Worm (Caenorhabditis elegans) whole organism, early embryonic: ENCODE results near the gene F27E5.9.

Experiments
- F13C5.2 ChIP-seq: sonication (generic microtip); optimal IDR thresholded peaks from 2 replicates; lab custom pipeline; 2017; ENCODE audit warnings: mild to moderate bottlenecking, missing genetic modification characterization, inconsistent platforms, missing compliant biosample characterization
- ama-1 ChIP-seq: fragments of 150-350 bp; optimal IDR thresholded peaks from 2 replicates; lab custom pipeline; 2014
- ceh-36 ChIP-seq: sonication (generic microtip); optimal IDR thresholded peaks from 2 replicates; lab custom pipeline; 2016; ENCODE audit warnings: missing genetic modification characterization, inconsistent platforms, missing compliant biosample characterization
- ets-7 ChIP-seq: sonication (generic microtip); optimal IDR thresholded peaks from 2 replicates; lab custom pipeline; 2016; ENCODE audit warnings: missing genotype, missing genetic modification characterization, missing compliant biosample characterization
- flt-1 ChIP-seq: fragments of 200-800 bp; sonication (Bioruptor generic); IDR thresholded peaks from 2 replicates; pipeline ENCODE4 v1.3.6; 2022; ENCODE audit warnings: missing genetic modification characterization, missing compliant biosample characterization
- hmbx-1 ChIP-seq: sonication (generic microtip); optimal IDR thresholded peaks from 2 replicates; lab custom pipeline; 2016; ENCODE audit warnings: mild to moderate bottlenecking, missing genetic modification characterization, missing compliant biosample characterization
- hnd-1 ChIP-seq: sonication (generic microtip); optimal IDR thresholded peaks from 2 replicates; lab custom pipeline; 2016; ENCODE audit warnings: missing genetic modification characterization, missing compliant biosample characterization

- TF ChIP-seq hmbx-1 (tag; lab: Kevin White, UChicago) (no peak), hnd-1 (tag; lab: Kevin White, UChicago) (no peak), ama-1 (lab: Kevin White, UChicago) (no peak), flt-1 (no peak), F13C5.2 (no peak), ceh-36 (tag; lab: Kevin White, UChicago) (no peak), ets-7 (no peak)
Observed at ce11 chrII:10094190-10094923, 40.4 kb upstream of the F27E5.9 start, which contains the start of gene lact-2.
